ENCODE assay signal across 4 fruit fly cellular contexts in the genomic region with DNA sequence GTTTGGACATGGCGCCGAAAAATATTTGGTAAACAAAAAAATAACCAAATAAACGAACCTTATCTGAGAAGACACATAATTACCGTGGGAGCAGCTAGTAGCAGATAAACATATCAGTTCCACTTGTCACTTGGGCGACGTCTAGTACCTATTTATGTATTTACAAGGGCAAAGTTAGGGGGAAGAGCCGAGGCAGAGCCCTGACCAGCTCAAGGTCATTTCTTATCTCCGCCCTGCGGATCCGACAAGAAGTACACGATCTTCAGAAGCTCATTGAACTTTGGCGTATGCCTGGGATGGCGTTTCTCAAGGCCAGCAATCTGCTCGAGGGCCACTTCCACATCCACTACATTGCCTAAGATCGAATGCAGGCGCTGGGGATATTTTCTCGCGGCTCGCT.
TF ChIP-seq lines count a peak whose summit lies in the region.

No protein-coding gene starts in this region.

- no peak for TF ChIP-seq CTCF in whole organism, embryonic (GFP tag; optimal IDR thresholded peaks at IDR 0.05; lab: Kevin White, UChicago)

TF ChIP-seq in whole organism, 6 proteins besides CTCF, POLR2A, EP300 and RAD21:
- TF ChIP-seq pan (optimal IDR thresholded peaks at IDR 0.05; lab: Kevin White, UChicago) (peak; percentile 36), psq (optimal IDR thresholded peaks at IDR 0.05; lab: Kevin White, UChicago) (no peak), Dll (optimal IDR thresholded peaks at IDR 0.05; lab: Kevin White, UChicago) (no peak)

TF ChIP-seq in whole organism, embryonic, 481 proteins besides CTCF, POLR2A, EP300 and RAD21 (continues in another document):
- TF ChIP-seq mirr (GFP tag; optimal IDR thresholded peaks at IDR 0.05; lab: Kevin White, UChicago) (peak; percentile 59), CG5180 (GFP tag; optimal IDR thresholded peaks at IDR 0.05; lab: Kevin White, UChicago) (no peak), nau (GFP tag; optimal IDR thresholded peaks at IDR 0.05; lab: Kevin White, UChicago) (no peak), Ada2b (GFP tag; IDR thresholded peaks at IDR 0.05; lab: Robert Waterston, UW) (no peak), tgo (GFP tag; IDR thresholded peaks at IDR 0.05; lab: Robert Waterston, UW) (no peak), CG6272 (GFP tag; IDR thresholded peaks at IDR 0.05; lab: Robert Waterston, UW) (no peak), vnd (GFP tag; IDR thresholded peaks at IDR 0.05; lab: Robert Waterston, UW; ENCODE audit: partially characterized antibody) (no peak), CG17359 (tag; optimal IDR thresholded peaks at IDR 0.05; lab: Kevin White, UChicago) (no peak), PHDP (tag; optimal IDR thresholded peaks at IDR 0.05; lab: Kevin White, UChicago) (no peak), CG10565 (GFP tag; optimal IDR thresholded peaks at IDR 0.05; lab: Kevin White, UChicago) (no peak), luna (GFP tag; optimal IDR thresholded peaks at IDR 0.05; lab: Kevin White, UChicago) (no peak), Nf-YC (tag; optimal IDR thresholded peaks at IDR 0.05; lab: Kevin White, UChicago) (no peak), exex (tag; optimal IDR thresholded peaks at IDR 0.05; lab: Kevin White, UChicago) (peak; percentile 18), NK7.1 (GFP tag; optimal IDR thresholded peaks at IDR 0.05; lab: Kevin White, UChicago) (no peak), ci (GFP tag; IDR thresholded peaks at IDR 0.05; lab: Robert Waterston, UW) (0 out of 3 replicates have a peak, but pooled peaks have one; percentile 51), Ets65A (GFP tag; lab: Kevin White, UChicago) (no peak), Rx (GFP tag; IDR thresholded peaks at IDR 0.05; lab: Robert Waterston, UW) (no peak), CG17802 (tag; optimal IDR thresholded peaks at IDR 0.05; lab: Kevin White, UChicago) (no peak), Hr78 (GFP tag; optimal IDR thresholded peaks at IDR 0.05; lab: Kevin White, UChicago) (peak in 1 of 2 experiments; percentile 58), wdn (GFP tag; IDR thresholded peaks at IDR 0.05; lab: Robert Waterston, UW) (no peak), sug (tag; optimal IDR thresholded peaks at IDR 0.05; lab: Kevin White, UChicago) (peak; percentile 60), bigmax (GFP tag; optimal IDR thresholded peaks at IDR 0.05; lab: Kevin White, UChicago) (no peak), NC2α (GFP tag; optimal IDR thresholded peaks at IDR 0.05; lab: Kevin White, UChicago) (no peak), Lpt (GFP tag; optimal IDR thresholded peaks at IDR 0.05; lab: Kevin White, UChicago) (no peak), CG13894 (tag; optimal IDR thresholded peaks at IDR 0.05; lab: Kevin White, UChicago) (no peak), Hey (tag; optimal IDR thresholded peaks at IDR 0.05; lab: Kevin White, UChicago) (peak; percentile 55), CG8478 (optimal IDR thresholded peaks at IDR 0.05; lab: Kevin White, UChicago) (no peak), CG14667 (GFP tag; IDR thresholded peaks at IDR 0.05; lab: Robert Waterston, UW) (no peak), ftz-f1 (GFP tag; optimal IDR thresholded peaks at IDR 0.05; lab: Kevin White, UChicago) (peak; percentile 86)

TF ChIP-seq in whole organism, prepupa, 60 proteins besides CTCF, POLR2A, EP300 and RAD21:
- TF ChIP-seq CG10669 (GFP tag; optimal IDR thresholded peaks at IDR 0.05; lab: Kevin White, UChicago) = no peak
- TF ChIP-seq fkh (GFP tag; optimal IDR thresholded peaks at IDR 0.05; lab: Kevin White, UChicago) = peak; percentile 52
- peak; percentile 83 for TF ChIP-seq svp (GFP tag; lab: Kevin White, UChicago)
TF ChIP-seq in whole organism, prepupa: peak in this region for 2.

TF ChIP-seq in whole organism, pupa, 21 proteins besides CTCF, POLR2A, EP300 and RAD21:
- TF ChIP-seq CG9948 (tag; optimal IDR thresholded peaks at IDR 0.05; lab: Kevin White, UChicago) (no peak), EcR (GFP tag; optimal IDR thresholded peaks at IDR 0.05; lab: Kevin White, UChicago) (peak; percentile 88)
